Worm (Caenorhabditis elegans) whole organism, L2 larva: ENCODE measurements around the gene sec-16A.2.

Experiments
- F13H6.1 ChIP-seq: sonication (generic microtip); optimal IDR thresholded peaks from 2 replicates; lab custom pipeline; 2016; ENCODE audit warnings: missing genetic modification characterization, missing compliant biosample characterization
- lin-11 ChIP-seq: fragments of 150-350 bp; sonication (generic microtip); optimal IDR thresholded peaks from 2 replicates; lab custom pipeline; 2014; ENCODE audit warnings: missing biosample characterization, missing genetic modification characterization, inconsistent platforms, mixed read lengths
- mdl-1 ChIP-seq, 2 experiments: fragments of 150-350 bp in 1 of 2; sonication (generic microtip) in 1 of 2; optimal IDR thresholded peaks; 2 replicates each; lab custom pipeline; 2017; ENCODE audit warnings: missing biosample characterization in 2 of 2, missing genetic modification characterization in 2 of 2
- snpc-4 ChIP-seq: fragments of 150-350 bp; optimal IDR thresholded peaks from 2 replicates; lab custom pipeline; 2014; ENCODE audit warnings: missing biosample characterization, missing genetic modification characterization
- unc-39 ChIP-seq: fragments of 150-350 bp; optimal IDR thresholded peaks from 2 replicates; lab custom pipeline; 2014; ENCODE audit warnings: missing biosample characterization, missing genetic modification characterization
- ztf-4 ChIP-seq: fragments of 150-350 bp; optimal IDR thresholded peaks from 2 replicates; lab custom pipeline; 2014; ENCODE audit warnings: missing biosample characterization, missing genetic modification characterization

- TF ChIP-seq lin-11 (no peak), mdl-1 (tag; optimal IDR thresholded peaks at IDR 0.05; lab: Kevin White, UChicago) (peak in 1 of 2 experiments; percentile 35), snpc-4 (tag; lab: Kevin White, UChicago) (no peak), unc-39 (no peak), F13H6.1 (peak; percentile 32), ztf-4 (tag; lab: Kevin White, UChicago) (no peak)
Measured at ce11 chrX:8241906-8242305, 45.1 kb upstream of the sec-16A.2 start, which contains the start of gene endu-2.
